Fruit fly (Drosophila melanogaster): ENCODE measurements around the gene cutlet.
A peak's percentile ranks its signal among the peaks of the same experiment; 100 is the strongest.

cutlet gene

DNA sequence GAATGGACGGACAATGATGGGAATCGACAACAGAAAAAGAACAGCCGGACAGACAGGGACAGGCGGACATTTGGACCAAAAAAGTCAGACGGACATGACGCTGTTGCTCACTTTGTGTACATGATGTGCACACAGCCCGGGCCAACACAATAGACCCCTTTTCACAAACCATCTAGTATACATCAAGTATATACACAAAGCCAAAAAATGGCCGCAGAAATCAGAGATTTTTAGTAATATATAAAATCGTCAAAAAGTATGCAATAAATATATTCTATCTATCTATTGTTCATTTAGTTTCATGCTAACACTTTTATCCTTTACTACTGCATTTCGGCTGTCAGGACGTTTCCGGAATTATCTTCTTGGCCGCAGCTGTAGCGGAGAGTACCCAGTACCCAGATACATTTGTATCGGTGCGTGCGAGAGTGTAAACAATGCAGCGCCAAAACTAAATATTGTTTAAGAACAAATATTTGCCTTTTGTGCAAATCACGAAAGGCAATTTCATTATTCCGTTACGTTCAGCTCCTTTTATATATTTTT lies 7.9 kb upstream of the cutlet start (continued):
- TF ChIP-seq E2f2 (GFP tag; IDR thresholded peaks at IDR 0.05) (peak; percentile 16; the same call in 1 of the 2 replicates), CG10959 (GFP tag; IDR thresholded peaks at IDR 0.05) (no peak), Xrp1 (GFP tag; IDR thresholded peaks at IDR 0.05) (0 out of 2 replicates have a peak, but pooled peaks have one; percentile 21), Doc3 (GFP tag; IDR thresholded peaks at IDR 0.05; ENCODE audit: partially characterized antibody) (no peak), fd3F (GFP tag; optimal IDR thresholded peaks at IDR 0.05) (no peak), CG17328 (GFP tag; IDR thresholded peaks at IDR 0.05) (no peak), HmgD (GFP tag; optimal IDR thresholded peaks at IDR 0.05) (no peak), CG12744 (GFP tag; optimal IDR thresholded peaks at IDR 0.05) (no peak), BtbVII (GFP tag; optimal IDR thresholded peaks at IDR 0.05) (peak; percentile 36), HLH54F (GFP tag; optimal IDR thresholded peaks at IDR 0.05) (no peak), CG14667 (GFP tag; IDR thresholded peaks at IDR 0.05) (no peak), CG7357 (GFP tag; IDR thresholded peaks at IDR 0.05) (no peak), Fer3 (tag; optimal IDR thresholded peaks at IDR 0.05) (peak; percentile 27), CG9437 (GFP tag; optimal IDR thresholded peaks at IDR 0.05) (no peak), HLH3B (GFP tag; IDR thresholded peaks at IDR 0.05) (no peak), pb (GFP tag; optimal IDR thresholded peaks at IDR 0.05) (no peak), Camta (GFP tag; optimal IDR thresholded peaks at IDR 0.05) (no peak), zfh2 (GFP tag; optimal IDR thresholded peaks at IDR 0.05) (no peak), CG4424 (GFP tag; optimal IDR thresholded peaks at IDR 0.05) (peak; percentile 36), CG10274 (GFP tag; optimal IDR thresholded peaks at IDR 0.05) (no peak), lmd (GFP tag; IDR thresholded peaks at IDR 0.05) (peak; percentile 41; the same call in 1 of the 2 replicates), ato (GFP tag; IDR thresholded peaks at IDR 0.05; ENCODE audit: partially characterized antibody) (no peak), chm (GFP tag; IDR thresholded peaks at IDR 0.05) (no peak), CrebB (tag; optimal IDR thresholded peaks at IDR 0.05) (no peak), CG2889 (GFP tag; IDR thresholded peaks at IDR 0.05) (no peak), bigmax (GFP tag; optimal IDR thresholded peaks at IDR 0.05) (no peak), so (GFP tag; IDR thresholded peaks at IDR 0.05) (0 out of 3 replicates have a peak, but pooled peaks have one; percentile 33), sim (GFP tag; IDR thresholded peaks at IDR 0.05) (no peak), D (optimal IDR thresholded peaks at IDR 0.05) (no peak), D (GFP tag; optimal IDR thresholded peaks at IDR 0.05) (no peak), CG14441 (GFP tag; IDR thresholded peaks at IDR 0.05) (no peak), ttk (GFP tag; IDR thresholded peaks at IDR 0.05) (no peak), CG9215 (GFP tag; IDR thresholded peaks at IDR 0.05) (no peak), tup (GFP tag; optimal IDR thresholded peaks at IDR 0.05) (no peak), tio (GFP tag; optimal IDR thresholded peaks at IDR 0.05) (no peak), CG7556 (GFP tag; optimal IDR thresholded peaks at IDR 0.05) (no peak), YL-1 (GFP tag; optimal IDR thresholded peaks at IDR 0.05) (no peak), crp (GFP tag; optimal IDR thresholded peaks at IDR 0.05) (no peak), croc (GFP tag; conservative IDR thresholded peaks at IDR 0.05) (no peak), slou (GFP tag; optimal IDR thresholded peaks at IDR 0.05) (no peak), Pdp1 (GFP tag; optimal IDR thresholded peaks at IDR 0.05) (no peak), CG30403 (GFP tag; optimal IDR thresholded peaks at IDR 0.05) (peak; percentile 13), CG2712 (tag; optimal IDR thresholded peaks at IDR 0.05) (no peak), CG7372 (GFP tag; IDR thresholded peaks at IDR 0.05) (no peak), CG9817 (tag; optimal IDR thresholded peaks at IDR 0.05) (peak; percentile 14), CG12391 (tag; optimal IDR thresholded peaks at IDR 0.05) (no peak), ro (GFP tag; IDR thresholded peaks at IDR 0.05) (no peak), CG8089 (GFP tag; optimal IDR thresholded peaks at IDR 0.05) (no peak), sima (GFP tag; optimal IDR thresholded peaks at IDR 0.05) (no peak), C15 (GFP tag; IDR thresholded peaks at IDR 0.05) (no peak), Ptx1 (GFP tag; IDR thresholded peaks at IDR 0.05) (peak; percentile 37; the same call in 1 of the 2 replicates), CoRest (tag; optimal IDR thresholded peaks at IDR 0.05) (peak; percentile 41)

All from whole organism, embryonic.